Fruit fly (Drosophila melanogaster) whole organism, prepupa: ENCODE measurements around the gene ras.

ENCODE experiments used
- CG11762 ChIP-seq: fragments of 200-800 bp; sonication (Bioruptor generic); optimal IDR thresholded peaks from 3 replicates; lab custom pipeline; 2016; ENCODE audit warnings: missing biosample characterization, missing genetic modification characterization; ENCODE audit not compliant: insufficient read depth
- CG16779 ChIP-seq: fragments of 200-800 bp; sonication (Bioruptor generic); optimal IDR thresholded peaks from 3 replicates; lab custom pipeline; 2017; ENCODE audit warnings: missing biosample characterization, mild to moderate bottlenecking, missing genetic modification characterization
- CG3032 ChIP-seq: fragments of 200-800 bp; optimal IDR thresholded peaks from 2 replicates; lab custom pipeline; 2019; ENCODE audit warnings: missing biosample characterization, mild to moderate bottlenecking, missing genetic modification characterization, moderate library complexity
- CG31627 ChIP-seq: fragments of 200-800 bp; sonication (Bioruptor generic); optimal IDR thresholded peaks from 3 replicates; lab custom pipeline; 2016; ENCODE audit warnings: missing biosample characterization, missing genetic modification characterization
- CG32006 ChIP-seq: fragments of 200-800 bp; sonication (Bioruptor generic); optimal IDR thresholded peaks from 3 replicates; lab custom pipeline; 2017; ENCODE audit warnings: missing biosample characterization, mild to moderate bottlenecking, missing genetic modification characterization
- CG4318 ChIP-seq: fragments of 200-800 bp; sonication (Bioruptor generic); optimal IDR thresholded peaks from 3 replicates; lab custom pipeline; 2017; ENCODE audit warnings: missing biosample characterization, mild to moderate bottlenecking, missing genetic modification characterization
- CG6163 ChIP-seq: fragments of 200-800 bp; sonication (Bioruptor generic); IDR thresholded peaks from 3 replicates; pipeline ENCODE4 v1.3.6; 2022; ENCODE audit warnings: missing biosample characterization, missing genetic modification characterization
- CG6276 ChIP-seq: fragments of 200-800 bp; sonication (Bioruptor generic); optimal IDR thresholded peaks from 2 replicates; lab custom pipeline; 2017; ENCODE audit warnings: missing biosample characterization, mild to moderate bottlenecking, missing genetic modification characterization
- CG6854 ChIP-seq: fragments of 200-800 bp; sonication (Bioruptor generic); optimal IDR thresholded peaks from 2 replicates; lab custom pipeline; 2017; ENCODE audit warnings: missing biosample characterization, mild to moderate bottlenecking, missing genetic modification characterization
- CG7368 ChIP-seq: fragments of 200-800 bp; sonication (Bioruptor generic); optimal IDR thresholded peaks from 3 replicates; lab custom pipeline; 2016; ENCODE audit warnings: missing biosample characterization, missing genetic modification characterization
- CG8119 ChIP-seq: fragments of 200-800 bp; sonication (Bioruptor generic); IDR thresholded peaks from 3 replicates; pipeline ENCODE4 v1.3.6; 2022; ENCODE audit warnings: missing biosample characterization, missing genetic modification characterization
- CG8319 ChIP-seq: fragments of 200-800 bp; sonication (Bioruptor generic); optimal IDR thresholded peaks from 3 replicates; lab custom pipeline; 2016; ENCODE audit warnings: missing biosample characterization, missing genetic modification characterization
- Eip75B ChIP-seq: fragments of 200-800 bp; sonication (Bioruptor generic); optimal IDR thresholded peaks from 3 replicates; lab custom pipeline; 2016; ENCODE audit warnings: missing biosample characterization, missing genetic modification characterization
- Eip78C ChIP-seq: fragments of 200-800 bp; sonication (Bioruptor generic); peaks from one replicate; lab custom pipeline; 2016; ENCODE audit warnings: missing biosample characterization, missing genetic modification characterization
- Eip93F ChIP-seq: fragments of 200-800 bp; sonication (Bioruptor generic); optimal IDR thresholded peaks from 2 replicates; lab custom pipeline; 2016; ENCODE audit warnings: missing biosample characterization, mild to moderate bottlenecking, missing genetic modification characterization
- Ets21C ChIP-seq: fragments of 200-800 bp; sonication (Bioruptor generic); optimal IDR thresholded peaks from 3 replicates; lab custom pipeline; 2016; ENCODE audit warnings: missing biosample characterization, missing genetic modification characterization
- Ets96B ChIP-seq: fragments of 200-800 bp; optimal IDR thresholded peaks from 2 replicates; lab custom pipeline; 2019; ENCODE audit warnings: missing biosample characterization, mild to moderate bottlenecking, missing genetic modification characterization, moderate library complexity
- Hr4 ChIP-seq: fragments of 200-800 bp; sonication (Bioruptor generic); optimal IDR thresholded peaks from 3 replicates; lab custom pipeline; 2016; ENCODE audit warnings: missing biosample characterization, missing genetic modification characterization
- Lpt ChIP-seq: fragments of 200-800 bp; sonication (Bioruptor generic); optimal IDR thresholded peaks from 3 replicates; lab custom pipeline; 2016; ENCODE audit warnings: missing biosample characterization, missing genetic modification characterization
- Met ChIP-seq: fragments of 200-800 bp; sonication (Bioruptor generic); optimal IDR thresholded peaks from 3 replicates; lab custom pipeline; 2016; ENCODE audit warnings: missing biosample characterization, missing genetic modification characterization
- OdsH ChIP-seq: fragments of 200-800 bp; sonication (Bioruptor generic); optimal IDR thresholded peaks from 3 replicates; lab custom pipeline; 2016; ENCODE audit warnings: missing biosample characterization, missing genetic modification characterization
- Smox ChIP-seq: fragments of 200-800 bp; sonication (Bioruptor generic); optimal IDR thresholded peaks from 3 replicates; lab custom pipeline; 2016; ENCODE audit warnings: missing biosample characterization, missing genetic modification characterization
- Sox102F ChIP-seq: fragments of 200-800 bp; sonication (Bioruptor generic); optimal IDR thresholded peaks from 2 replicates; lab custom pipeline; 2016; ENCODE audit warnings: missing biosample characterization, mild to moderate bottlenecking, missing genetic modification characterization
- achi ChIP-seq: fragments of 200-800 bp; sonication (Bioruptor generic); optimal IDR thresholded peaks from 3 replicates; lab custom pipeline; 2016; ENCODE audit warnings: missing biosample characterization, missing genetic modification characterization
- acj6 ChIP-seq: fragments of 200-800 bp; sonication (Bioruptor generic); optimal IDR thresholded peaks from 3 replicates; lab custom pipeline; 2016; ENCODE audit warnings: missing biosample characterization, missing genetic modification characterization
- cyc ChIP-seq: fragments of 200-800 bp; sonication (Bioruptor generic); optimal IDR thresholded peaks from 3 replicates; lab custom pipeline; 2016; ENCODE audit warnings: missing biosample characterization, missing genetic modification characterization
- dac ChIP-seq: fragments of 200-800 bp; sonication (Bioruptor generic); optimal IDR thresholded peaks from 2 replicates; lab custom pipeline; 2017; ENCODE audit warnings: missing biosample characterization, mild to moderate bottlenecking, missing genetic modification characterization
- dsx ChIP-seq: fragments of 200-800 bp; optimal IDR thresholded peaks from 3 replicates; lab custom pipeline; 2019; ENCODE audit warnings: missing biosample characterization, mild to moderate bottlenecking, missing genetic modification characterization, moderate library complexity; ENCODE audit not compliant: poor library complexity, severe bottlenecking
- fd59A ChIP-seq: fragments of 200-800 bp; sonication (Bioruptor generic); optimal IDR thresholded peaks from 2 replicates; lab custom pipeline; 2017; ENCODE audit warnings: missing biosample characterization, mild to moderate bottlenecking, missing genetic modification characterization, missing genetic modification reagents
- fd85E ChIP-seq: fragments of 200-800 bp; sonication (Bioruptor generic); optimal IDR thresholded peaks from 3 replicates; lab custom pipeline; 2016; ENCODE audit warnings: missing biosample characterization, missing genetic modification characterization
- fkh ChIP-seq: fragments of 200-800 bp; sonication (Bioruptor generic); optimal IDR thresholded peaks from 3 replicates; lab custom pipeline; 2017; ENCODE audit warnings: missing biosample characterization, mild to moderate bottlenecking, missing genetic modification characterization, moderate library complexity
- lz ChIP-seq: fragments of 200-800 bp; sonication (Bioruptor generic); optimal IDR thresholded peaks from 3 replicates; lab custom pipeline; 2016; ENCODE audit warnings: missing biosample characterization, missing genetic modification characterization
- pdm3 ChIP-seq: fragments of 200-800 bp; sonication (Bioruptor generic); optimal IDR thresholded peaks from 3 replicates; lab custom pipeline; 2016; ENCODE audit warnings: missing biosample characterization, missing genetic modification characterization
- salr ChIP-seq, 2 experiments: fragments of 200-800 bp; sonication (Bioruptor generic); optimal IDR thresholded peaks; 3 replicates each; lab custom pipeline; 2016 to 2018; ENCODE audit warnings: missing biosample characterization in 2 of 2, missing genetic modification characterization in 2 of 2, mild to moderate bottlenecking in 1 of 2
- svp ChIP-seq: fragments of 200-800 bp; sonication (Bioruptor generic); peaks from one replicate; lab custom pipeline; 2016; ENCODE audit warnings: missing biosample characterization, missing genetic modification characterization
- topi ChIP-seq: fragments of 200-800 bp; sonication (Bioruptor generic); optimal IDR thresholded peaks from 3 replicates; lab custom pipeline; 2016; ENCODE audit warnings: missing biosample characterization, missing genetic modification characterization
- vri ChIP-seq: fragments of 200-800 bp; sonication (Bioruptor generic); optimal IDR thresholded peaks from 3 replicates; lab custom pipeline; 2016; ENCODE audit warnings: missing biosample characterization, mild to moderate bottlenecking, missing genetic modification characterization

ras gene

DNA sequence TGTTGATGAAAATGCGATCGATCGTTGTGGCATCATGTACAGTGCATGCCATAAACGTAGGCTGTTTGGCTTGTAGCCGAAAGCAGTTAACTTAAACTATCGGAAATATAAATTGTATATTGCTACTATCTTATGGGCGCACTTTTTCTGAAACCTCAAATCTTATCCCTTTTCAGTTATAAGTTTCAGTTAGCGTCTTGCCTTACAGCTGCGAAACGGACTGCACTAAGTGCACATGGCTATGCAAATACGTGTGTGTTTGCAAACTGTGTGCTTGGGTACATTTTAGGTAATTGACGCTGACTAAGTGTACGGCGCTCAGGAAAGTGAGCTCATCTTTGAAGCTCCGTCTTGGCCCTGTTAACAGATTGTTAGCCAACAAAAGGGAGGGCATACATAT, 31.4 kb downstream of the ras start (continued):
- peak; percentile 64 for TF ChIP-seq topi (GFP tag; lab: Kevin White, UChicago)
- TF ChIP-seq OdsH (GFP tag; lab: Kevin White, UChicago) = peak; percentile 58
- no peak for TF ChIP-seq dsx
- TF ChIP-seq CG4318 (GFP tag; lab: Kevin White, UChicago) = no peak
- TF ChIP-seq Ets96B (tag; lab: Kevin White, UChicago) = peak; percentile 27
- TF ChIP-seq pdm3 (GFP tag; lab: Kevin White, UChicago) = peak; percentile 63
- TF ChIP-seq vri = peak; percentile 56
- TF ChIP-seq Lpt = peak; percentile 44
- TF ChIP-seq Eip75B (GFP tag; lab: Kevin White, UChicago) = peak; percentile 17
- TF ChIP-seq CG6276 (GFP tag; lab: Kevin White, UChicago) = peak; percentile 66
- TF ChIP-seq Hr4 (GFP tag; lab: Kevin White, UChicago) = peak; percentile 73
- TF ChIP-seq CG6854 (GFP tag; lab: Kevin White, UChicago) = no peak
- peak; percentile 72 for TF ChIP-seq CG6163 (GFP tag; lab: Robert Waterston, UW)
- peak; percentile 74 for TF ChIP-seq CG8119 (GFP tag; lab: Robert Waterston, UW)
- peak; percentile 39 for TF ChIP-seq acj6 (GFP tag; lab: Kevin White, UChicago)
- TF ChIP-seq dac (GFP tag; lab: Kevin White, UChicago) = peak; percentile 44
- TF ChIP-seq CG31627 (GFP tag; lab: Kevin White, UChicago) = peak; percentile 66
- TF ChIP-seq fd85E (GFP tag; lab: Kevin White, UChicago) = no peak
- no peak for TF ChIP-seq fd59A
- TF ChIP-seq cyc (GFP tag; lab: Kevin White, UChicago) = peak; percentile 62

- TF ChIP-seq lz (GFP tag; lab: Kevin White, UChicago) = no peak
- no peak for TF ChIP-seq achi (GFP tag; lab: Kevin White, UChicago)
- TF ChIP-seq Eip78C (GFP tag; lab: Kevin White, UChicago) = peak; percentile 2
- TF ChIP-seq fkh (GFP tag; lab: Kevin White, UChicago) = no peak
- TF ChIP-seq svp (GFP tag; lab: Kevin White, UChicago) = peak; percentile 48
- peak; percentile 97 for TF ChIP-seq vri
Measured at dm6 chrX:10783374-10784064, 39.2 kb downstream of the ras start.

DNA sequence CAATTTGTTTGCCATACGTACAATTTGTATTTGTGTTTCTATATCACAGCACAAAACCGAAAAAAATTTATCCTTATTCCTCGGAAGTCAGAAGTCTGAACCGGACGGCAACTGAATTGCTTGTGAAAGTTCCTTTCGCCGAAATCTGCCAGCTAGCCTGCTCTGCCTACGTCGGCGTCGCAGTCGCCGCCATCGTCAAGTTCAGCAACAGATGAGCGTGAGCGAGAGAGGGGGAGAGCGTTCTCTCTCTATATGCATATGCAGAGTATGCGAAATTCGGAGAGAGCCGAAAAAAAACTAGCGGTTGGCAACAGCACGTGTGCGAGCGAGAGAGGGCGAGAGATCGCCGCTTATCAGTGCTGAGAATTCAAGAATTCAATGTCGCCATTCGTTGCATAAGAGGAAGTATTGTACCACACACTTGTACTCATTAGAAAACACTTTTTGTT, 40.1 kb downstream of the ras start:
- TF ChIP-seq fkh (GFP tag; lab: Kevin White, UChicago) = no peak
- TF ChIP-seq CG4318 (GFP tag; lab: Kevin White, UChicago) = no peak
- TF ChIP-seq CG16779 (tag; lab: Kevin White, UChicago) = no peak
- peak; percentile 29 for TF ChIP-seq Eip93F (GFP tag; lab: Kevin White, UChicago)
- TF ChIP-seq vri = peak; percentile 95
- TF ChIP-seq cyc (GFP tag; lab: Kevin White, UChicago) = no peak
- TF ChIP-seq CG8319 (GFP tag; lab: Kevin White, UChicago) = no peak
- TF ChIP-seq CG6854 (GFP tag; lab: Kevin White, UChicago) = peak; percentile 43
- no peak for TF ChIP-seq CG3032 (tag; lab: Kevin White, UChicago)
- TF ChIP-seq CG6163 (GFP tag; lab: Robert Waterston, UW) = peak; percentile 35; the same call in 1 of the 3 replicates
- TF ChIP-seq Ets21C (GFP tag; lab: Kevin White, UChicago) = no peak
- no peak for TF ChIP-seq achi (GFP tag; lab: Kevin White, UChicago)
- TF ChIP-seq Eip78C (GFP tag; lab: Kevin White, UChicago) = peak; percentile 77
- peak; percentile 13 for TF ChIP-seq Met
- TF ChIP-seq Sox102F (GFP tag; lab: Kevin White, UChicago) = peak; percentile 47
- peak; percentile 75 for TF ChIP-seq svp (GFP tag; lab: Kevin White, UChicago)

DNA sequence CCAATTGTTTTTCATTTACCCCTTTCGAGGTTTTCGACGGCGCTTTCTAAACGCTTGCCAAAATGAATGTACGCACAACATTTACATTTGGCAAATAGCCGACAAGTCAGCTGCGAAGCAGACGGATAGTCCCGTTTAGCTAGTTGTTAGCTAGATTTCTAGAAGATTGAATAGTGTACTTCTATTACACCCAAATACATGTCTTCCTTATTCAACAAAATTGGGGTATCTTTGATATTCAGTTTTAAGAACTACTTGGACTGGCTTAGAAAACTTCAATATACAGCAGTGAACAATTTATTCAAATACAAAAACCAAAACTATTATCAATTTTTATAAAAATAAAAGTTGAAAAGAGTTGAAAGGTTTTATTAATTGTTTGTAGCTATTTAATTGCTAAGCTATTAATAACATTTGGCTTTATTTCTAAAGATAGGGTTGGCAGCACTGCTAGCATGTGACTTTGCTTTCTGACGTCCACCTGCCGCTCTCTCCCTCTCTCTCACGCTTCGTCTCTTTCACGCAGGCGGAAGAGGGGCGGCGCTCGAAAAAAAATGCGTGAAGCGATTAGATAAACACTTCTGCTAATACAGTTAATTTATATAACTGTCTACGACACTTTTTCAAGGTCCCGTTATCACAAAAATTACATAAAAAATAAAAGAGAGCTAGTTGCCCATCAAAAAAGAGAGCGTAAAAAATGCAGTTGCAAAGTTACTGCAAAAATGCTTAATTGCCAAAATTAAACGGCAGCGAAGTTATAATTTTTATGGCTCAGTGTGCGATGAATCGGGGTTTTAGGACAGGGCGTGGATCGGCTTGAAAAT, 40.7 kb downstream of the ras start:
- TF ChIP-seq CG4318 (GFP tag; lab: Kevin White, UChicago) = peak; percentile 20
- TF ChIP-seq Smox (GFP tag; lab: Kevin White, UChicago) = no peak
- no peak for TF ChIP-seq Ets96B (tag; lab: Kevin White, UChicago)
- TF ChIP-seq CG32006 (GFP tag; lab: Kevin White, UChicago) = peak; percentile 49
- TF ChIP-seq CG7368 (GFP tag; lab: Kevin White, UChicago) = no peak
- peak; percentile 77 for TF ChIP-seq vri
- TF ChIP-seq salr (GFP tag; optimal IDR thresholded peaks at IDR 0.05; lab: Kevin White, UChicago) = no peak
- TF ChIP-seq Eip78C (GFP tag; lab: Kevin White, UChicago) = peak; percentile 47
- peak; percentile 13 for TF ChIP-seq Hr4 (GFP tag; lab: Kevin White, UChicago)
- TF ChIP-seq CG16779 (tag; lab: Kevin White, UChicago) = no peak
- TF ChIP-seq CG8119 (GFP tag; lab: Robert Waterston, UW) = peak; percentile 29; the same call in 1 of the 3 replicates
- TF ChIP-seq CG11762 (GFP tag; lab: Kevin White, UChicago) = peak; percentile 19
- TF ChIP-seq OdsH (GFP tag; lab: Kevin White, UChicago) = peak; percentile 20
